Fruit fly (Drosophila melanogaster): ENCODE data around the gene Ugt37A3.

dm6 chr3R:12718536-12719033 is 24.9 kb downstream of the Ugt37A3 start:
- no peak for TF ChIP-seq CTCF (optimal IDR thresholded peaks at IDR 0.05)
- TF ChIP-seq CG8478 (optimal IDR thresholded peaks at IDR 0.05), result no peak
